Worm (Caenorhabditis elegans) whole organism, late embryonic: ENCODE measurements around the gene syp-2.

ENCODE experiments used
- C08G9.2 ChIP-seq: sonication (generic microtip); optimal IDR thresholded peaks from 2 replicates; lab custom pipeline; 2016; ENCODE audit warnings: mild to moderate bottlenecking, missing genetic modification characterization, moderate library complexity, missing compliant biosample characterization
- C38D4.7 ChIP-seq: fragments of 200-800 bp; sonication (Bioruptor generic); optimal IDR thresholded peaks from 2 replicates; lab custom pipeline; 2018; ENCODE audit warnings: mild to moderate bottlenecking, missing genetic modification characterization, moderate library complexity, missing compliant biosample characterization
- K02D7.2 ChIP-seq: sonication (generic microtip); optimal IDR thresholded peaks from 2 replicates; lab custom pipeline; 2017; ENCODE audit warnings: mild to moderate bottlenecking, missing genetic modification characterization, missing compliant biosample characterization
- T23F11.4 ChIP-seq: fragments of 200-800 bp; sonication (Bioruptor generic); optimal IDR thresholded peaks from 2 replicates; lab custom pipeline; 2018; ENCODE audit warnings: mild to moderate bottlenecking, missing genetic modification characterization, missing compliant biosample characterization
- ceh-19 ChIP-seq: fragments of 200-800 bp; sonication (Bioruptor generic); optimal IDR thresholded peaks from 2 replicates; lab custom pipeline; 2018; ENCODE audit warnings: mild to moderate bottlenecking, missing genetic modification characterization, missing compliant biosample characterization
- ceh-2 ChIP-seq: sonication (generic microtip); optimal IDR thresholded peaks from 2 replicates; lab custom pipeline; 2016; ENCODE audit warnings: missing genotype, missing genetic modification characterization, missing compliant biosample characterization
- ceh-22 ChIP-seq: sonication (generic microtip); optimal IDR thresholded peaks from 2 replicates; lab custom pipeline; 2017; ENCODE audit warnings: missing biosample characterization, missing genetic modification characterization
- ceh-31 ChIP-seq: sonication (generic microtip); optimal IDR thresholded peaks from 2 replicates; lab custom pipeline; 2016; ENCODE audit warnings: missing genetic modification characterization, missing compliant biosample characterization
- ceh-48 ChIP-seq: sonication (generic microtip); optimal IDR thresholded peaks from 2 replicates; lab custom pipeline; 2016; ENCODE audit warnings: missing genetic modification characterization, inconsistent platforms, missing compliant biosample characterization
- che-1 ChIP-seq: sonication (generic microtip); optimal IDR thresholded peaks from 2 replicates; lab custom pipeline; 2016; ENCODE audit warnings: mild to moderate bottlenecking, missing genetic modification characterization, missing compliant biosample characterization
- dve-1 ChIP-seq: sonication (generic microtip); optimal IDR thresholded peaks from 2 replicates; lab custom pipeline; 2017; ENCODE audit warnings: antibody characterized with exemption, mild to moderate bottlenecking, missing genetic modification characterization, missing compliant biosample characterization
- elt-2 ChIP-seq: sonication (generic microtip); optimal IDR thresholded peaks from 2 replicates; lab custom pipeline; 2016; ENCODE audit warnings: missing genetic modification reagents, missing genetic modification characterization, missing compliant biosample characterization
- elt-4 ChIP-seq: sonication (generic microtip); optimal IDR thresholded peaks from 2 replicates; lab custom pipeline; 2016; ENCODE audit warnings: missing genetic modification characterization, missing compliant biosample characterization
- eyg-1 ChIP-seq: sonication (generic microtip); optimal IDR thresholded peaks from 2 replicates; lab custom pipeline; 2016; ENCODE audit warnings: missing genotype, missing genetic modification characterization, missing compliant biosample characterization
- fax-1 ChIP-seq: sonication (generic microtip); optimal IDR thresholded peaks from 2 replicates; lab custom pipeline; 2016; ENCODE audit warnings: missing genotype, missing genetic modification characterization, missing compliant biosample characterization
- fkh-6 ChIP-seq: sonication (generic microtip); optimal IDR thresholded peaks from 2 replicates; lab custom pipeline; 2016; ENCODE audit warnings: missing genetic modification characterization, missing compliant biosample characterization
- hlh-13 ChIP-seq: fragments of 200-800 bp; sonication (Bioruptor generic); optimal IDR thresholded peaks from 2 replicates; lab custom pipeline; 2018; ENCODE audit warnings: mild to moderate bottlenecking, missing genetic modification characterization, missing compliant biosample characterization
- hlh-30 ChIP-seq: sonication (generic microtip); optimal IDR thresholded peaks from 2 replicates; lab custom pipeline; 2017; ENCODE audit warnings: antibody characterized with exemption, missing genetic modification characterization, missing compliant biosample characterization; ENCODE audit not compliant: insufficient read depth
- nfya-1 ChIP-seq: sonication (generic microtip); optimal IDR thresholded peaks from 2 replicates; lab custom pipeline; 2017; ENCODE audit warnings: missing genetic modification characterization, mild to moderate bottlenecking, missing compliant biosample characterization, antibody characterized with exemption, moderate library complexity
- nhr-11 ChIP-seq: fragments of 150-350 bp; optimal IDR thresholded peaks from 2 replicates; lab custom pipeline; 2014; ENCODE audit warnings: missing biosample characterization, missing genetic modification characterization
- nhr-232 ChIP-seq: sonication (generic microtip); optimal IDR thresholded peaks from 2 replicates; lab custom pipeline; 2016; ENCODE audit warnings: missing genetic modification characterization, missing compliant biosample characterization
- odd-2 ChIP-seq: sonication (generic microtip); optimal IDR thresholded peaks from 2 replicates; lab custom pipeline; 2017; ENCODE audit warnings: antibody characterized with exemption, mild to moderate bottlenecking, missing genetic modification characterization, missing compliant biosample characterization
- pag-3 ChIP-seq: sonication (generic microtip); optimal IDR thresholded peaks from 2 replicates; lab custom pipeline; 2016; ENCODE audit warnings: missing compliant biosample characterization, missing genetic modification characterization, borderline replicate concordance
- pat-9 ChIP-seq: fragments of 200-800 bp; sonication (Bioruptor generic); optimal IDR thresholded peaks from 2 replicates; lab custom pipeline; 2018; ENCODE audit warnings: mild to moderate bottlenecking, missing genetic modification characterization, moderate library complexity, missing compliant biosample characterization
- pax-1 ChIP-seq: fragments of 150-350 bp; optimal IDR thresholded peaks from 2 replicates; lab custom pipeline; 2014; ENCODE audit warnings: missing biosample characterization, missing genetic modification characterization
- pha-4 ChIP-seq: fragments of 150-350 bp; optimal IDR thresholded peaks from 2 replicates; lab custom pipeline; 2018; ENCODE audit warnings: missing biosample characterization, missing genetic modification reagents, missing genetic modification characterization
- pqm-1 ChIP-seq: sonication (generic microtip); optimal IDR thresholded peaks from 2 replicates; lab custom pipeline; 2016; ENCODE audit warnings: missing genetic modification characterization, missing compliant biosample characterization
- pros-1 ChIP-seq: fragments of 150-350 bp; optimal IDR thresholded peaks from 2 replicates; lab custom pipeline; 2014; ENCODE audit warnings: missing biosample characterization, missing genetic modification reagents, missing genetic modification characterization
- rnt-1 ChIP-seq: sonication (generic microtip); optimal IDR thresholded peaks from 2 replicates; lab custom pipeline; 2016; ENCODE audit warnings: missing genetic modification characterization, missing compliant biosample characterization
- sox-2 ChIP-seq: fragments of 200-800 bp; sonication (Bioruptor generic); IDR thresholded peaks from 2 replicates; pipeline ENCODE4 v1.3.6; 2022; ENCODE audit warnings: missing genetic modification reagents, missing genetic modification characterization, missing compliant biosample characterization
- sox-4 ChIP-seq: sonication (generic microtip); optimal IDR thresholded peaks from 2 replicates; lab custom pipeline; 2017; ENCODE audit warnings: mild to moderate bottlenecking, missing genetic modification characterization, inconsistent platforms, missing compliant biosample characterization
- tbx-2 ChIP-seq: sonication (generic microtip); optimal IDR thresholded peaks from 2 replicates; lab custom pipeline; 2016; ENCODE audit warnings: missing genetic modification characterization, missing compliant biosample characterization
- tbx-7 ChIP-seq: sonication (generic microtip); optimal IDR thresholded peaks from 2 replicates; lab custom pipeline; 2016; ENCODE audit warnings: missing genotype, missing genetic modification characterization, missing compliant biosample characterization
- ttx-3 ChIP-seq: sonication (generic microtip); optimal IDR thresholded peaks from 2 replicates; lab custom pipeline; 2016; ENCODE audit warnings: missing genetic modification reagents, missing genetic modification characterization, missing compliant biosample characterization
- unc-3 ChIP-seq, 2 experiments: fragments of 200-800 bp in 1 of 2; sonication (Bioruptor generic) in 1 of 2; sonication (generic microtip) in 1 of 2; conservative IDR thresholded peaks in 1 of 2; optimal IDR thresholded peaks in 1 of 2; 2 replicates each; pipeline versions ENCODE4 v1.3.6 to Lab custom; 2016 to 2022; ENCODE audit warnings: missing compliant biosample characterization in 2 of 2, missing genetic modification characterization in 2 of 2, missing genetic modification reagents in 1 of 2
- unc-42 ChIP-seq: sonication (generic microtip); optimal IDR thresholded peaks from 2 replicates; lab custom pipeline; 2016; ENCODE audit warnings: missing genotype, missing genetic modification characterization, missing compliant biosample characterization
- unc-55 ChIP-seq: sonication (generic microtip); optimal IDR thresholded peaks from 2 replicates; lab custom pipeline; 2017; ENCODE audit warnings: missing biosample characterization, missing genetic modification reagents, missing genetic modification characterization
- unc-86 ChIP-seq: sonication (generic microtip); optimal IDR thresholded peaks from 2 replicates; lab custom pipeline; 2016; ENCODE audit warnings: missing genetic modification characterization, missing compliant biosample characterization
- ztf-16 ChIP-seq: sonication (generic microtip); optimal IDR thresholded peaks from 2 replicates; lab custom pipeline; 2017; ENCODE audit warnings: missing genetic modification characterization, missing compliant biosample characterization

The syp-2 gene

ce11 chrV:5580517-5580916 is 44.2 kb downstream of the syp-2 start (continued):
- TF ChIP-seq tbx-2 (peak; percentile 31), hlh-13 (GFP tag; lab: Kevin White, UChicago) (no peak), hlh-30 (no peak), fax-1 (tag; lab: Kevin White, UChicago) (no peak), K02D7.2 (tag; lab: Kevin White, UChicago) (no peak), tbx-7 (no peak), ceh-2 (peak; percentile 46), pros-1 (tag; lab: Kevin White, UChicago) (no peak), unc-3 (GFP tag; conservative IDR thresholded peaks at IDR 0.05; lab: Robert Waterston, UW) (no peak), unc-3 (tag; optimal IDR thresholded peaks at IDR 0.05; lab: Kevin White, UChicago) (no peak), pag-3 (tag; lab: Kevin White, UChicago) (no peak), pax-1 (peak; percentile 21), nhr-11 (tag; lab: Kevin White, UChicago) (no peak), che-1 (tag; lab: Kevin White, UChicago) (no peak), nhr-232 (no peak)

- TF ChIP-seq sox-2 (GFP tag; lab: Robert Waterston, UW), result no peak
- TF ChIP-seq pat-9 (tag; lab: Kevin White, UChicago), result no peak
- TF ChIP-seq sox-4 (tag; lab: Kevin White, UChicago), result no peak
- no peak for TF ChIP-seq elt-2 (tag; lab: Kevin White, UChicago)
- no peak for TF ChIP-seq ceh-31 (tag; lab: Kevin White, UChicago)
- no peak for TF ChIP-seq pqm-1
- TF ChIP-seq ceh-19 (GFP tag; lab: Kevin White, UChicago), result no peak
- no peak for TF ChIP-seq pha-4 (tag; lab: Kevin White, UChicago)
- no peak for TF ChIP-seq pax-1
- TF ChIP-seq C38D4.7, result no peak
- no peak for TF ChIP-seq T23F11.4
- no peak for TF ChIP-seq hlh-13 (GFP tag; lab: Kevin White, UChicago)
- no peak for TF ChIP-seq pag-3 (tag; lab: Kevin White, UChicago)
- TF ChIP-seq, all 69 proteins: peak for 0
These were observed 45.0 kb downstream of the syp-2 start, which contains the start of gene klc-2 for ce11 chrV:5581312-5581711. Gene klc-2, minus strand, starts transcription at chrV:5581412.

- TF ChIP-seq ceh-48 (tag; lab: Kevin White, UChicago) (no peak), ttx-3 (no peak), tbx-2 (no peak), unc-3 (GFP tag; conservative IDR thresholded peaks at IDR 0.05; lab: Robert Waterston, UW) (no peak), unc-3 (tag; optimal IDR thresholded peaks at IDR 0.05; lab: Kevin White, UChicago) (no peak), ceh-22 (tag; lab: Kevin White, UChicago) (no peak), ceh-31 (tag; lab: Kevin White, UChicago) (no peak), unc-42 (tag; lab: Kevin White, UChicago) (peak; percentile 82), rnt-1 (tag; lab: Kevin White, UChicago) (no peak), odd-2 (no peak), nfya-1 (peak; percentile 35), pax-1 (no peak), che-1 (tag; lab: Kevin White, UChicago) (no peak), hlh-30 (no peak), fax-1 (tag; lab: Kevin White, UChicago) (no peak), ztf-16 (tag; lab: Kevin White, UChicago) (no peak), elt-4 (no peak), eyg-1 (no peak)
These were observed 46.0 kb downstream of the syp-2 start for ce11 chrV:5582308-5582707.

ce11 chrV:5582860-5583259 is 46.6 kb downstream of the syp-2 start:
- TF ChIP-seq fkh-6 (tag; lab: Kevin White, UChicago) (no peak), dve-1 (tag; lab: Kevin White, UChicago) (no peak), sox-2 (GFP tag; lab: Robert Waterston, UW) (no peak), unc-86 (tag; lab: Kevin White, UChicago) (no peak), unc-55 (peak; percentile 46), C08G9.2 (tag; lab: Kevin White, UChicago) (no peak)
